Worm (Caenorhabditis elegans): Measurements from ENCODE around the gene Y66D12A.8.

- TF ChIP-seq ref-1 (GFP tag; conservative IDR thresholded peaks at IDR 0.05) (no peak), klf-2 (GFP tag; conservative IDR thresholded peaks at IDR 0.05) (no peak), flt-1 (GFP tag; IDR thresholded peaks at IDR 0.05) (no peak), T22C8.4 (GFP tag; IDR thresholded peaks at IDR 0.05) (no peak), med-1 (GFP tag; optimal IDR thresholded peaks at IDR 0.05; ENCODE audit: insufficient read depth) (no peak), ztf-23 (GFP tag; IDR thresholded peaks at IDR 0.05) (no peak), cog-1 (tag; optimal IDR thresholded peaks at IDR 0.05) (no peak), tab-1 (GFP tag; IDR thresholded peaks at IDR 0.05) (no peak), ztf-29 (GFP tag; IDR thresholded peaks at IDR 0.05) (no peak)
Observed at ce11 chrIII:11579380-11579779, 5.4 kb downstream of the Y66D12A.8 start.

All from whole organism, midembryonic.